Worm (Caenorhabditis elegans): ENCODE measurements around the gene B0348.1.

DNA sequence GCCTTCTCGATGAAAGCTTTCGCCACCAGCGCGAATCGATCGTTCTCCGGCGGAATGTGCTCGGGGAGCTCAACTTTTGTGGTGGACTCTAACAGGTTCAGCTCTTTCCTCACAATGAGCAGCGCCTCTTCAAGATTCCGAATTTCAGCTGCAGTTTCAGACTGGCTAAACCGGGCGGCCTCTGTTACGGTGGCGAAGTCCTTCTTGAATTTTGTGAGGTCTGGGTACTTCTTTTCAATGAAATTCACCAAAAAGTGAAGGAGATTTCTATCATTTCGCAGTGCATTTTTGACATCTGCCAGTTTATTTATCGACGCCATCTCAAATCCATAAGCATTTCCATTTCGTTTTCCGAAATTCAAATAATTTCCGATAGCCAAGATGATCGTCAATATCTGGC is 17.8 kb downstream of the B0348.1 start:
- TF ChIP-seq nhr-76 (tag; optimal IDR thresholded peaks at IDR 0.05) (no peak), unc-62 (GFP tag; optimal IDR thresholded peaks at IDR 0.05) (no peak), pqm-1 (tag; optimal IDR thresholded peaks at IDR 0.05) (no peak), elt-2 (tag; optimal IDR thresholded peaks at IDR 0.05) (no peak), unc-39 (tag; optimal IDR thresholded peaks at IDR 0.05) (no peak)

Measured in whole organism, L3 larva.